Worm (Caenorhabditis elegans): ENCODE data around the gene ttr-15.

Gene ttr-15

ce11 chrIII:10367355-10367909 lies 29.8 kb downstream of the ttr-15 start:
- TF ChIP-seq hlh-1 (tag; optimal IDR thresholded peaks at IDR 0.05) (no peak), ztf-11 (tag; optimal IDR thresholded peaks at IDR 0.05) (no peak), sptf-1 (tag; optimal IDR thresholded peaks at IDR 0.05) (no peak), ces-1 (GFP tag; optimal IDR thresholded peaks at IDR 0.05) (peak; percentile 31), pha-4 (tag; optimal IDR thresholded peaks at IDR 0.05) (no peak)

- TF ChIP-seq ztf-11 (tag; optimal IDR thresholded peaks at IDR 0.05) = no peak
- no peak for TF ChIP-seq sem-2 (GFP tag; optimal IDR thresholded peaks at IDR 0.05)
- no peak for TF ChIP-seq bed-3 (GFP tag; optimal IDR thresholded peaks at IDR 0.05)
- TF ChIP-seq nhr-12 (tag; optimal IDR thresholded peaks at IDR 0.05) = no peak
- no peak for TF ChIP-seq sptf-1 (tag; optimal IDR thresholded peaks at IDR 0.05)
- TF ChIP-seq lin-13 (tag; optimal IDR thresholded peaks at IDR 0.05) = no peak
- no peak for TF ChIP-seq lin-32 (GFP tag; optimal IDR thresholded peaks at IDR 0.05)
- no peak for TF ChIP-seq pha-4 (tag; optimal IDR thresholded peaks at IDR 0.05)
- TF ChIP-seq unc-62 (GFP tag; optimal IDR thresholded peaks at IDR 0.05) = no peak
- TF ChIP-seq nhr-2 (tag; optimal IDR thresholded peaks at IDR 0.05) = no peak
- no peak for TF ChIP-seq ceh-43 (GFP tag; optimal IDR thresholded peaks at IDR 0.05)
- no peak for TF ChIP-seq elt-3 (tag; optimal IDR thresholded peaks at IDR 0.05)
- TF ChIP-seq blmp-1 (tag; optimal IDR thresholded peaks at IDR 0.05) = no peak
- no peak for TF ChIP-seq nhr-28 (tag; optimal IDR thresholded peaks at IDR 0.05)
- no peak for TF ChIP-seq ham-2 (GFP tag; optimal IDR thresholded peaks at IDR 0.05)
- no peak for TF ChIP-seq hlh-1 (tag; optimal IDR thresholded peaks at IDR 0.05)
- no peak for TF ChIP-seq flh-1 (GFP tag; optimal IDR thresholded peaks at IDR 0.05)
- no peak for TF ChIP-seq unc-120 (tag; optimal IDR thresholded peaks at IDR 0.05; ENCODE audit: poor library complexity, severe bottlenecking)
Observed at ce11 chrIII:10373845-10374244, 36.2 kb downstream of the ttr-15 start.

- TF ChIP-seq sptf-1 (tag; optimal IDR thresholded peaks at IDR 0.05) (no peak), flh-1 (GFP tag; optimal IDR thresholded peaks at IDR 0.05) (no peak), ceh-39 (tag; optimal IDR thresholded peaks at IDR 0.05) (no peak), snpc-4 (tag; optimal IDR thresholded peaks at IDR 0.05) (no peak), M03D4.4 (tag; optimal IDR thresholded peaks at IDR 0.05) (no peak), cnd-1 (tag; optimal IDR thresholded peaks at IDR 0.05) (no peak)
Observed at ce11 chrIII:10376041-10376440, 38.4 kb downstream of the ttr-15 start.

- TF ChIP-seq nhr-2 (tag; optimal IDR thresholded peaks at IDR 0.05) (no peak), lin-13 (tag; optimal IDR thresholded peaks at IDR 0.05) (no peak), lin-32 (GFP tag; optimal IDR thresholded peaks at IDR 0.05) (no peak), elt-1 (tag; optimal IDR thresholded peaks at IDR 0.05; ENCODE audit: borderline replicate concordance, insufficient read depth) (no peak), zip-8 (tag; optimal IDR thresholded peaks at IDR 0.05) (no peak), ceh-43 (GFP tag; optimal IDR thresholded peaks at IDR 0.05) (no peak), lsy-2 (tag; optimal IDR thresholded peaks at IDR 0.05) (no peak), unc-62 (GFP tag; optimal IDR thresholded peaks at IDR 0.05) (no peak), unc-39 (tag; optimal IDR thresholded peaks at IDR 0.05) (no peak), tbx-8 (GFP tag; optimal IDR thresholded peaks at IDR 0.05) (no peak), flh-1 (GFP tag; optimal IDR thresholded peaks at IDR 0.05) (no peak), ces-1 (GFP tag; optimal IDR thresholded peaks at IDR 0.05) (no peak), M03D4.4 (tag; optimal IDR thresholded peaks at IDR 0.05) (no peak), nhr-28 (tag; optimal IDR thresholded peaks at IDR 0.05) (no peak)
Observed at ce11 chrIII:10378899-10379298, 41.3 kb downstream of the ttr-15 start.

- TF ChIP-seq sptf-1 (tag; optimal IDR thresholded peaks at IDR 0.05) = no peak
- TF ChIP-seq hlh-1 (tag; optimal IDR thresholded peaks at IDR 0.05) = no peak
- TF ChIP-seq ceh-39 (tag; optimal IDR thresholded peaks at IDR 0.05) = no peak
- TF ChIP-seq unc-120 (tag; optimal IDR thresholded peaks at IDR 0.05; ENCODE audit: poor library complexity, severe bottlenecking) = no peak
- no peak for TF ChIP-seq elt-1 (tag; optimal IDR thresholded peaks at IDR 0.05; ENCODE audit: borderline replicate concordance, insufficient read depth)
- TF ChIP-seq M03D4.4 (tag; optimal IDR thresholded peaks at IDR 0.05) = no peak
- no peak for TF ChIP-seq mep-1 (tag; optimal IDR thresholded peaks at IDR 0.05)
- no peak for TF ChIP-seq ztf-11 (tag; optimal IDR thresholded peaks at IDR 0.05)
- no peak for TF ChIP-seq nhr-2 (tag; optimal IDR thresholded peaks at IDR 0.05)
- no peak for TF ChIP-seq ces-1 (GFP tag; optimal IDR thresholded peaks at IDR 0.05)
- no peak for TF ChIP-seq ceh-43 (GFP tag; optimal IDR thresholded peaks at IDR 0.05)
Observed at ce11 chrIII:10379632-10380031, 42.0 kb downstream of the ttr-15 start.

ce11 chrIII:10380640-10381039 lies 43.0 kb downstream of the ttr-15 start:
- TF ChIP-seq snpc-4 (tag; optimal IDR thresholded peaks at IDR 0.05) (no peak), nhr-237 (tag; optimal IDR thresholded peaks at IDR 0.05) (peak; percentile 0), unc-120 (tag; optimal IDR thresholded peaks at IDR 0.05; ENCODE audit: poor library complexity, severe bottlenecking) (peak; percentile 8), ceh-83 (GFP tag; optimal IDR thresholded peaks at IDR 0.05) (no peak), pha-4 (tag; optimal IDR thresholded peaks at IDR 0.05) (no peak), cnd-1 (tag; optimal IDR thresholded peaks at IDR 0.05) (no peak), ces-1 (GFP tag; optimal IDR thresholded peaks at IDR 0.05) (peak; percentile 57)
